Worm (Caenorhabditis elegans): ENCODE measurements around the gene agxt-1.

Gene agxt-1

DNA sequence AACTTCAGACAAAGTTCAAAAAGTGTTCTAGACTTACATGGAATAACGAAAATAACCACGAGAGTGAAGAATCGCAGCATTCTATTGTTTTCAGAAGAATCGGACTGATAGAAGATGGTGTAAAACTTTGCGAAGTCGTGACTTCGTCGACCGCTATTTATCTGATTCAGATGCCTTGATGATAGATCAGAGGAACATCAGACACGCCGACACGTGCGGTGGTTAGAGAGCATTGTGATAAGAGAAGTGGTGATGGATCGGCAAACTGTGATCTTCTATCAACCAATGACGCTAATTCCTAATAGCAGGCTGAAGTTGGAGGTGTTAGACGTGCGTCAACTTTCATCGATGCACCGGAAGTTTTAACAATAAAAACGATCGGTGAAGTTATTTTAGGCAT is 27.1 kb upstream of the agxt-1 start:
- TF ChIP-seq skn-1 (tag; optimal IDR thresholded peaks at IDR 0.05) = no peak
- no peak for TF ChIP-seq elt-1 (tag; optimal IDR thresholded peaks at IDR 0.05)
- TF ChIP-seq ceh-16 (tag; optimal IDR thresholded peaks at IDR 0.05) = no peak
- no peak for TF ChIP-seq ZK546.5 (tag; optimal IDR thresholded peaks at IDR 0.05)
- TF ChIP-seq nhr-11 (tag; optimal IDR thresholded peaks at IDR 0.05) = no peak
- TF ChIP-seq nhr-43 (tag; optimal IDR thresholded peaks at IDR 0.05; ENCODE audit: poor library complexity, severe bottlenecking) = peak; percentile 98
- TF ChIP-seq nhr-25 (tag; optimal IDR thresholded peaks at IDR 0.05) = peak; percentile 87
- no peak for TF ChIP-seq lin-15B (tag; optimal IDR thresholded peaks at IDR 0.05)
- TF ChIP-seq ama-1 (optimal IDR thresholded peaks at IDR 0.05) = peak; percentile 68
- TF ChIP-seq nhr-23 (tag; optimal IDR thresholded peaks at IDR 0.05) = peak; percentile 70
- peak in 2 of 3 experiments; percentile 39 to 62 for TF ChIP-seq elt-3 (tag; optimal IDR thresholded peaks at IDR 0.05)
- peak; percentile 27 for TF ChIP-seq mdl-1 (tag; optimal IDR thresholded peaks at IDR 0.05)
- TF ChIP-seq tbx-2 (tag; optimal IDR thresholded peaks at IDR 0.05) = peak; percentile 8
- peak; percentile 35 for TF ChIP-seq egl-27 (tag; optimal IDR thresholded peaks at IDR 0.05)
- no peak for TF ChIP-seq sea-2 (GFP tag; optimal IDR thresholded peaks at IDR 0.05)

DNA sequence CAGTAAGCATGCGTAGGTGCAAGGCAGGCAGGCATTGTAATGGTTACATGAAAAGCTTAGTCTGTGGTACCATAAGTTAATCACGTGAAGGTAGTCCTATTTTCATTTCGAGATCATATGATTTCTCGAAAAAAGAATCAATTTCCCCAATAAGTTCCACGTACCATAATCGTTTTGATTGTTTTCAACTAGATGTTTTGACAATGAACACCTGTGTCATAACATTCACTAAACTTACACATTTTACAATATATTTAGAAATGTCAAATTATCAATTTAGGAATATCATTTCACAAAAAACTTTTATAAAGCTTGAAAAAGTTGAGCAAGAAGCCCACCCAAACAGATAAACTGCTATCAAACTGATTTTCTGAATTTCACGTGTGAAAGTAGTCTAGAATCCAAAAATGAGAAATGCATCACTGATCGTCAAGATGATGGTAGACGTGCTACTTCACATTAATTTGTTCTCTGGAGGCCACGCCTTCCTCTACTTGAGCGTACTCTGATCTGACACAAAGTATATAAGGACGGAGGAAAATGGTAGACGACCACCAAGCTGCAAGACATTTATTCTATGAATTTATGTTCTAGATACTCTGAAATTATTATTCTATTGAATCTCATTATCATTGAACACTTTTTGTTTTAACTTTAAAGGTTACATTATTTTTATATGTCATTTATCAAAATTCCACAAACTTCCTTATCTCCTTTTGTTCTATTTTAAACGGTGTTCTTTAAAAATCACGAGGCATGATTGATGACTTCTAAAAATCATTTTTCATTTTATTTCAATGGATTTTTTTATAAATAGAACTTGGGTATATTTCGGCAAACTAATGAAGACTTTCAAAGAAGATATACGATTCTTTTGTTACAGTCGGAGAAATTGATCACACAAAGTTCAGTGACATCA is 26.2 kb upstream of the agxt-1 start, which contains the start of gene F46C5.10:
Gene F46C5.10, minus strand, starts transcription at position 51 of the 919 bp plus-strand sequence.
- TF ChIP-seq nhr-23 (tag; optimal IDR thresholded peaks at IDR 0.05) (peak; percentile 69), eor-1 (tag; optimal IDR thresholded peaks at IDR 0.05) (no peak), nhr-28 (tag; optimal IDR thresholded peaks at IDR 0.05) (peak; percentile 9), ztf-4 (tag; optimal IDR thresholded peaks at IDR 0.05) (no peak), nhr-11 (tag; optimal IDR thresholded peaks at IDR 0.05) (no peak), nfya-1 (tag; optimal IDR thresholded peaks at IDR 0.05; ENCODE audit: insufficient read depth) (no peak), ceh-28 (tag; optimal IDR thresholded peaks at IDR 0.05) (no peak), nhr-25 (tag; optimal IDR thresholded peaks at IDR 0.05) (peak; percentile 49), nhr-43 (tag; optimal IDR thresholded peaks at IDR 0.05; ENCODE audit: poor library complexity, severe bottlenecking) (peak; percentile 88), pha-4 (tag; optimal IDR thresholded peaks at IDR 0.05) (no peak), mml-1 (tag; optimal IDR thresholded peaks at IDR 0.05) (no peak)

DNA sequence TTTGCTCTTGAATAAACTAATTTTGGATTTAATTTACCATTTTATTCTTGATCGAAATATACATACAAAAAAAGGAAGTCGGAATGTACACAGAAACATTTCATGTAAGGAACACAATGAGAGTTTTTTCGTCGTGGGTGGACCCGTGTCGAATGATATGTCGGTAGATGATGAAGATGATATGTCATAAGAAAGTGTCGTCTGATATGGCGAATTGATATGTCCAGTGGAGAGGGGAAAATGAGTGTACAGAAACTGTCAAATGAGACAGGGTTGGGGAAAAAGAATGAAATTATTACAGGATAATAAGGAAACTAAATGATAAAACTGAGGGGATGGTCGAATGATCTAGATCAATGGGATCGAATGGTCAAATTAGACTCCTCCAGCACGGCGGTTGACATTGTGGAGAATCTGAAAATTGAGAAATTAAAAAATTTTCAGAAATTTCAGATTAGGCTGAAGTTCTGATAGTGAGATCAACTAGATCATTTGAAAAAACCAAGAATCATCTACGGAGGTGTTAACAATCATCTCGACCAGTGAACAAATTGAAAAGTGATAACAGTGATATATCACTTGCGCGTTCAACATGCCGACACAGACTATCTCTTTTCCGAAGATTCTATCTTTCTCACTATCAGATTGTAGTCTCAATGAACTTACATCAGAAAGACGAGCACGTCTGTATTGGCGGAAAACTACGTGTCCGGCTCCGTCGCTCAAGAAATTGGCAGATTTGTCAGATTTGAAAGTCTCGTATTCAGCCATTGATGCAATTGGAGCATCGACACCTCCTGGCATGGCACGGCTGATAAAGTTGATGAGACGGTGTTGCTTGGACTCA is 25.0 kb upstream of the agxt-1 start:
- TF ChIP-seq unc-39 (tag; optimal IDR thresholded peaks at IDR 0.05) (no peak), daf-12 (tag; optimal IDR thresholded peaks at IDR 0.05) (no peak), hmg-11 (tag; optimal IDR thresholded peaks at IDR 0.05) (no peak), lin-39 (tag; optimal IDR thresholded peaks at IDR 0.05) (no peak), mdl-1 (tag; optimal IDR thresholded peaks at IDR 0.05) (no peak), fkh-10 (GFP tag; optimal IDR thresholded peaks at IDR 0.05) (no peak), jun-1 (tag; optimal IDR thresholded peaks at IDR 0.05) (peak; percentile 40), nhr-11 (tag; optimal IDR thresholded peaks at IDR 0.05) (no peak), nhr-76 (tag; optimal IDR thresholded peaks at IDR 0.05) (no peak), fos-1 (tag; optimal IDR thresholded peaks at IDR 0.05) (no peak), egl-5 (tag; optimal IDR thresholded peaks at IDR 0.05) (no peak), egl-27 (tag; optimal IDR thresholded peaks at IDR 0.05) (no peak), mml-1 (tag; optimal IDR thresholded peaks at IDR 0.05) (no peak), nhr-12 (tag; optimal IDR thresholded peaks at IDR 0.05) (no peak), ZK546.5 (tag; optimal IDR thresholded peaks at IDR 0.05) (no peak), ceh-9 (tag; optimal IDR thresholded peaks at IDR 0.05) (no peak), pha-4 (tag; optimal IDR thresholded peaks at IDR 0.05) (no peak), nhr-43 (tag; optimal IDR thresholded peaks at IDR 0.05; ENCODE audit: poor library complexity, severe bottlenecking) (peak; percentile 84), nhr-25 (tag; optimal IDR thresholded peaks at IDR 0.05) (peak; percentile 63), ceh-16 (tag; optimal IDR thresholded peaks at IDR 0.05) (peak; percentile 31), zag-1 (tag; optimal IDR thresholded peaks at IDR 0.05) (no peak), nhr-23 (tag; optimal IDR thresholded peaks at IDR 0.05) (peak; percentile 25), ama-1 (optimal IDR thresholded peaks at IDR 0.05) (peak; percentile 99), nhr-67 (tag; optimal IDR thresholded peaks at IDR 0.05) (no peak), lsy-12 (tag; optimal IDR thresholded peaks at IDR 0.05) (peak; percentile 25), eor-1 (tag; optimal IDR thresholded peaks at IDR 0.05) (no peak), pqm-1 (tag; optimal IDR thresholded peaks at IDR 0.05) (no peak), elt-2 (tag; optimal IDR thresholded peaks at IDR 0.05) (no peak), ceh-28 (tag; optimal IDR thresholded peaks at IDR 0.05) (no peak), ceh-82 (tag; optimal IDR thresholded peaks at IDR 0.05) (no peak), elt-3 (tag; optimal IDR thresholded peaks at IDR 0.05) (peak in 1 of 3 experiments; percentile 71), unc-62 (GFP tag; optimal IDR thresholded peaks at IDR 0.05) (peak; percentile 14), R02D3.7 (tag; optimal IDR thresholded peaks at IDR 0.05) (no peak), ztf-11 (tag; optimal IDR thresholded peaks at IDR 0.05) (no peak), nhr-28 (tag; optimal IDR thresholded peaks at IDR 0.05) (no peak), skn-1 (tag; optimal IDR thresholded peaks at IDR 0.05) (no peak), nhr-77 (tag; optimal IDR thresholded peaks at IDR 0.05) (no peak), sea-2 (GFP tag; optimal IDR thresholded peaks at IDR 0.05) (no peak)

Data from whole organism, L3 larva.